Worm (Caenorhabditis elegans) whole organism, mixed stage, embryonic: Measurements from ENCODE around the gene cht-2.

ENCODE experiments used
- bed-3 ChIP-seq: fragments of 200-800 bp; sonication (Bioruptor generic); optimal IDR thresholded peaks from 3 replicates; lab custom pipeline; 2018; ENCODE audit warnings: mild to moderate bottlenecking, missing genetic modification characterization, moderate library complexity, missing compliant biosample characterization
- blmp-1 ChIP-seq: fragments of 150-350 bp; optimal IDR thresholded peaks from 2 replicates; lab custom pipeline; 2014; ENCODE audit warnings: missing biosample characterization, missing genetic modification characterization
- ceh-39 ChIP-seq: fragments of 150-350 bp; optimal IDR thresholded peaks from 2 replicates; lab custom pipeline; 2014; ENCODE audit warnings: missing biosample characterization, missing genetic modification characterization
- ceh-43 ChIP-seq: fragments of 200-800 bp; sonication (Bioruptor generic); optimal IDR thresholded peaks from 2 replicates; lab custom pipeline; 2018; ENCODE audit warnings: mild to moderate bottlenecking, missing genetic modification characterization, moderate library complexity, missing compliant biosample characterization
- ceh-83 ChIP-seq: fragments of 200-800 bp; sonication (Bioruptor generic); optimal IDR thresholded peaks from 2 replicates; lab custom pipeline; 2018; ENCODE audit warnings: mild to moderate bottlenecking, missing genetic modification characterization, missing compliant biosample characterization
- ces-1 ChIP-seq: fragments of 150-350 bp; optimal IDR thresholded peaks from 2 replicates; lab custom pipeline; 2014; ENCODE audit warnings: missing biosample characterization, missing genetic modification reagents, missing genetic modification characterization
- cnd-1 ChIP-seq: fragments of 200-800 bp; sonication (Bioruptor generic); optimal IDR thresholded peaks from 2 replicates; lab custom pipeline; 2018; ENCODE audit warnings: mild to moderate bottlenecking, missing genetic modification characterization, missing compliant biosample characterization
- drap-1 ChIP-seq: fragments of 200-800 bp; sonication (Bioruptor generic); optimal IDR thresholded peaks from 3 replicates; lab custom pipeline; 2018; ENCODE audit warnings: mild to moderate bottlenecking, missing genetic modification characterization, missing compliant biosample characterization
- elt-3 ChIP-seq: fragments of 150-350 bp; optimal IDR thresholded peaks from 2 replicates; lab custom pipeline; 2014; ENCODE audit warnings: missing biosample characterization, missing genetic modification characterization
- flh-1 ChIP-seq: fragments of 200-800 bp; sonication (Bioruptor generic); optimal IDR thresholded peaks from 2 replicates; lab custom pipeline; 2018; ENCODE audit warnings: mild to moderate bottlenecking, missing genetic modification characterization, moderate library complexity, missing compliant biosample characterization
- hlh-1 ChIP-seq: fragments of 150-350 bp; optimal IDR thresholded peaks from 2 replicates; lab custom pipeline; 2014; ENCODE audit warnings: missing biosample characterization, missing genetic modification reagents, missing genetic modification characterization
- lin-13 ChIP-seq: fragments of 150-350 bp; optimal IDR thresholded peaks from 2 replicates; lab custom pipeline; 2014; ENCODE audit warnings: missing biosample characterization, missing genetic modification characterization
- lin-32 ChIP-seq: fragments of 200-800 bp; sonication (Bioruptor generic); optimal IDR thresholded peaks from 2 replicates; lab custom pipeline; 2018; ENCODE audit warnings: mild to moderate bottlenecking, missing genetic modification characterization, missing compliant biosample characterization
- lsy-2 ChIP-seq: fragments of 150-350 bp; optimal IDR thresholded peaks from 2 replicates; lab custom pipeline; 2014; ENCODE audit warnings: missing biosample characterization, missing genetic modification characterization
- mab-5 ChIP-seq: fragments of 150-350 bp; optimal IDR thresholded peaks from 2 replicates; lab custom pipeline; 2014; ENCODE audit warnings: missing biosample characterization, missing genetic modification characterization
- mls-2 ChIP-seq: sonication (generic microtip); optimal IDR thresholded peaks from 2 replicates; lab custom pipeline; 2016; ENCODE audit warnings: mild to moderate bottlenecking, missing genetic modification characterization, moderate library complexity, missing compliant biosample characterization
- nhr-12 ChIP-seq: fragments of 150-350 bp; optimal IDR thresholded peaks from 2 replicates; lab custom pipeline; 2014; ENCODE audit warnings: missing biosample characterization, missing genetic modification characterization
- nhr-2 ChIP-seq: fragments of 150-350 bp; optimal IDR thresholded peaks from 2 replicates; lab custom pipeline; 2014; ENCODE audit warnings: missing biosample characterization, missing genetic modification characterization
- nhr-237 ChIP-seq: fragments of 150-350 bp; optimal IDR thresholded peaks from 2 replicates; lab custom pipeline; 2014; ENCODE audit warnings: missing biosample characterization, missing genetic modification characterization
- nhr-28 ChIP-seq: fragments of 150-350 bp; optimal IDR thresholded peaks from 2 replicates; lab custom pipeline; 2014; ENCODE audit warnings: missing biosample characterization, missing genetic modification characterization
- nhr-76 ChIP-seq: sonication (generic microtip); optimal IDR thresholded peaks from 2 replicates; lab custom pipeline; 2017; ENCODE audit warnings: missing biosample characterization, missing genetic modification characterization
- pha-4 ChIP-seq: fragments of 150-350 bp; optimal IDR thresholded peaks from 2 replicates; lab custom pipeline; 2018; ENCODE audit warnings: missing biosample characterization, missing genetic modification reagents, missing genetic modification characterization
- sem-2 ChIP-seq: fragments of 200-800 bp; sonication (Bioruptor generic); optimal IDR thresholded peaks from 2 replicates; lab custom pipeline; 2018; ENCODE audit warnings: mild to moderate bottlenecking, missing genetic modification characterization, missing compliant biosample characterization
- snpc-4 ChIP-seq: fragments of 150-350 bp; optimal IDR thresholded peaks from 2 replicates; lab custom pipeline; 2014; ENCODE audit warnings: missing biosample characterization, missing genetic modification characterization
- sptf-1 ChIP-seq: sonication (generic microtip); optimal IDR thresholded peaks from 2 replicates; lab custom pipeline; 2017; ENCODE audit warnings: mild to moderate bottlenecking, missing genetic modification characterization, moderate library complexity, missing compliant biosample characterization
- unc-120 ChIP-seq: sonication (generic microtip); optimal IDR thresholded peaks from 2 replicates; lab custom pipeline; 2017; ENCODE audit warnings: missing genetic modification characterization, missing compliant biosample characterization; ENCODE audit not compliant: poor library complexity, severe bottlenecking
- unc-39 ChIP-seq: fragments of 150-350 bp; optimal IDR thresholded peaks from 2 replicates; lab custom pipeline; 2014; ENCODE audit warnings: missing biosample characterization, missing genetic modification characterization
- unc-62 ChIP-seq: fragments of 150-350 bp; optimal IDR thresholded peaks from 2 replicates; lab custom pipeline; 2014; ENCODE audit warnings: missing biosample characterization, missing genetic modification reagents, missing genetic modification characterization
- zip-8 ChIP-seq: fragments of 150-350 bp; optimal IDR thresholded peaks from 2 replicates; lab custom pipeline; 2014; ENCODE audit warnings: missing biosample characterization, missing genetic modification characterization

Gene cht-2

DNA sequence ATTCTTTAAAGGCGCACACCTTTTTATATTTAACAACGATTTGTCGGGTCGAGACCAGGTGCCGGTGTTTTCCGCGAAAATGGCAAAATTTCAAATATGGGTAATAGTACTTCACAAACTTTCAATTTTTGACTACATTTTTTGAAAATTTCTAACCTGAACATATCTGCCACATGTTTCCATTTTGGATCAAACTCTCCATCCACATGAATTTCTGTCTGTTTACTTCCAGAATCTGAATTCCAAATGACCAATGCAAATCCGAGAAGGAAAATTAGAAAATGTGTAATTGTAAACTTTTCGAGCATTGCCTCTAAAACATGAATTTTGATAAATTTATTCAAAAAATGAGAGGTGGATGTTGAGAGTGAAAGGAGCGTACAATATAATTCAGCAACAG is 40.6 kb upstream of the cht-2 start, which contains the start of gene lact-4:
Gene lact-4, minus strand, starts transcription at position 313 of the 400 bp plus-strand sequence.
- TF ChIP-seq lsy-2 (tag; lab: Kevin White, UChicago), result no peak
- TF ChIP-seq, all 35 proteins: peak for 0

DNA sequence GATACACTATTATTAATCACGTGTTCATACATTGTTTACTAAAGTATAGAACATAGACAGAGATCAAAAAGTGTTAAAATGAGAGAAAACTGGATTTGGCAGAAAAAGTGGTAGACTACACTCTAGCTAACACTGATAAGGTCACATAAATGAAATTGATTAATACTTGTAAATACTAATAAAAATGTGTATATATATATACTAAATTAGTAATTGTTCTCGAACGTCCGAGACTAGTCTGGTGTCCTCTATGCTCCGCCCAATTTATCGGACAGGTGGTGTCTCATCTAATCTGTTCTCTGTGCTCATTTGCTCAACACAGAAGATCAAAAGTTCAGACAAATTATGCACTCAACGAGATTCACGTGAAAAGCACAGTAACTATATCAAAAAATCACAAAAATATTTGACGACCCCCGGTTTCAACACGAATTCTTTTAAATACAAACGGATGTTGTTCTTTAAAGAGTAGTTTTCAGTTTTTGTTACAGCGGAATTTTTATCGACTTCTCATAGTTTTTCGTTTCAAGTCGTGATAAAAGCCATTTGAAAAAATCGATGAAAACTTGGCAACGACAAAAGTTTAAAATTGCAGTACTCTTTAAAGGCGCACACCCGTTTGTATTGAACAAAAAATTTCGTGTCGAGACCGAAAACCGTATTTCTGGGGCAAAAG is 39.6 kb upstream of the cht-2 start:
- TF ChIP-seq ceh-43 (GFP tag; lab: Kevin White, UChicago) (no peak), mab-5 (tag; lab: Kevin White, UChicago) (peak; percentile 44), unc-120 (tag; lab: Kevin White, UChicago) (peak; percentile 62), ceh-39 (tag; lab: Kevin White, UChicago) (peak; percentile 34), pha-4 (tag; lab: Kevin White, UChicago) (peak; percentile 10), ceh-83 (no peak), hlh-1 (tag; lab: Kevin White, UChicago) (peak; percentile 84), nhr-2 (peak; percentile 58), mls-2 (tag; lab: Kevin White, UChicago) (no peak), unc-62 (peak; percentile 70)

DNA sequence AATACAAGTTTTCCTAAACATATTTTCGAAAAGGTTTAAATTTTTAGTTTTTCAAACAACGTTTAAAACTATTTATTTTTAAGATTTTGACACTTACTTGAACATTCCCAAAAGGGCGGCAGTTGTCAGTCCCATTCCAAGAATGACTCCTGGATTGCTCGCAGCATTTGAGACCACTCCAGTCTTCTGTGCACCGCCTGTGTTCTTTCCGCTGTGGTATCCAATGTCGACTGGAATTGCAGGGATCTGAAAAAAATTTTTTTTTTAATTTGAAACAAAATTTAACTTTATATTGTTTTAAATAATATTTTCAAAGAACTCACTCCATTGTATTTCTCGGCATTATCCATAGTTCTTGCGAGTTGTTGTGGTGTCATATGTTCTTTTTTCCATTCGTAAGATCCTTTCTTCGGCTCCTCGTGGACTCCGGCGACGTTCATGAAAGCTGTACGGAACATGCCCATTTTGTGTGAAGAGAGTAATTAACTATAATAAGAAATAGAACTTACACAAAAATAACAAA is 38.9 kb upstream of the cht-2 start, which contains the start of gene M05D6.5:
Gene M05D6.5, minus strand, starts transcription at position 473 of the 523 bp plus-strand sequence.
- no peak for TF ChIP-seq sptf-1
- no peak for TF ChIP-seq zip-8 (tag; lab: Kevin White, UChicago)
- TF ChIP-seq hlh-1 (tag; lab: Kevin White, UChicago), result no peak
- TF ChIP-seq drap-1 (GFP tag; lab: Kevin White, UChicago), result no peak
- no peak for TF ChIP-seq mab-5 (tag; lab: Kevin White, UChicago)
- no peak for TF ChIP-seq lin-13
- no peak for TF ChIP-seq unc-39 (tag; lab: Kevin White, UChicago)
- no peak for TF ChIP-seq mls-2 (tag; lab: Kevin White, UChicago)
- TF ChIP-seq sem-2, result no peak
- no peak for TF ChIP-seq nhr-237 (tag; lab: Kevin White, UChicago)
- TF ChIP-seq flh-1 (GFP tag; lab: Kevin White, UChicago), result no peak
- TF ChIP-seq lin-32, result no peak
- TF ChIP-seq nhr-76 (tag; lab: Kevin White, UChicago), result no peak
- TF ChIP-seq pha-4 (tag; lab: Kevin White, UChicago), result no peak
- TF ChIP-seq elt-3, result no peak
- TF ChIP-seq ceh-43 (GFP tag; lab: Kevin White, UChicago), result no peak
- TF ChIP-seq nhr-28 (tag; lab: Kevin White, UChicago), result no peak

DNA sequence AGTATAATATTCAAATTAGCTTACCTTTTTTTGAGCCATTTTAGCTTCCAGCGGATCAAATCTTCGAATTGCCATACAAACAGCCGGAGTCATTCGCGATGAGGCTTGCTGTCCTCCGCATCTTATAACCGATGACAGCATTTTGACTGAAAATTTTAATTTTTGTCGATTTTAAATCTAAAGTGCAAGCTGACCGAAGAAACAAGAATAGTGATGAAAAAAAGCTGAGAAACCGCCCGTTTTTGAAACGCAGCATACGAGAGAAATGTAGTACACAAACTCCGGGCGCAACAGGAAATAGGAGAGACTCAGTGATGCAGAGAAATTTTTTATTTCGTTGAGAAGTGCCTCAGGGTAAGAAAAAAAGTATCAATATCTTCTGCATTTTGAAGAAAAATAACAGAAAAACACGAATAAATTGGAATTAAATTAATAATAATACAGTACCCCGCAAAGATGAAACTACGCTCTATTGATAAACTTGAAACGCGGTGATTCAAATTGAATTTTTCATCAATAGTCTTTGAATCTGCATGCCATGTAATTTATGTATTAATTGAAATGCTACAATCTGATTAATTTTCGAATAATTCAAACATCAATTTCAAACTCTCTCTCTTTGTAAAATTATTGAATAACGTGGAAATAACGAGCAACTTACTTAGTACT is 37.5 kb upstream of the cht-2 start:
- TF ChIP-seq ceh-83 (no peak), ces-1 (GFP tag; lab: Kevin White, UChicago) (peak; percentile 44), lsy-2 (tag; lab: Kevin White, UChicago) (peak; percentile 82)

DNA sequence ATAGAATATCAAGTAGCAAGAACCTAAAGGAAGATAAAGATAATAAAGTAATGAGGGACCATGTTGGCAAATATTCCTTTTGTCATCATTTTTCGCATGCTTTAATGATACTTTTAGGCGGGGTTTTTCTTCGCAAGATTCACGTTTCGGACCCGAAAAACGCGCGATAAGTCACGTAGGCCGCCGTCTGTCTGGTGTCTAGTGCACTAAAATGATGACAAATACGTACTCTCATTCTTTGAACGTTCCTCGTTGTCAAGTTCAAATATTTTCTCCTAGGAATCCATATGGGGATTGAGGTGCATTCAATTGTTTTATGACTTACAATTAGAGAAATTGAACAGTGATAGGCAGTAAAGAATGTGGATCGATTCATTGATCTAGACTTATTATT is 36.9 kb upstream of the cht-2 start, which contains the start of gene taap-1:
Gene taap-1, minus strand, starts transcription at position 79 of the 394 bp plus-strand sequence.
- TF ChIP-seq ces-1 (GFP tag; lab: Kevin White, UChicago), result no peak
- TF ChIP-seq ceh-39 (tag; lab: Kevin White, UChicago), result no peak
- no peak for TF ChIP-seq nhr-12 (tag; lab: Kevin White, UChicago)
- no peak for TF ChIP-seq cnd-1 (tag; lab: Kevin White, UChicago)
- no peak for TF ChIP-seq nhr-76 (tag; lab: Kevin White, UChicago)
- no peak for TF ChIP-seq snpc-4 (tag; lab: Kevin White, UChicago)
- TF ChIP-seq blmp-1 (tag; lab: Kevin White, UChicago), result no peak
- TF ChIP-seq mls-2 (tag; lab: Kevin White, UChicago), result no peak
- no peak for TF ChIP-seq hlh-1 (tag; lab: Kevin White, UChicago)
- TF ChIP-seq nhr-2, result no peak
- no peak for TF ChIP-seq mab-5 (tag; lab: Kevin White, UChicago)
- no peak for TF ChIP-seq lsy-2 (tag; lab: Kevin White, UChicago)
- TF ChIP-seq bed-3, result no peak
- no peak for TF ChIP-seq zip-8 (tag; lab: Kevin White, UChicago)
- no peak for TF ChIP-seq elt-3
- TF ChIP-seq nhr-237 (tag; lab: Kevin White, UChicago), result no peak
